Fruit fly (Drosophila melanogaster): ENCODE measurements around the gene CG7990.

CG7990 gene

DNA sequence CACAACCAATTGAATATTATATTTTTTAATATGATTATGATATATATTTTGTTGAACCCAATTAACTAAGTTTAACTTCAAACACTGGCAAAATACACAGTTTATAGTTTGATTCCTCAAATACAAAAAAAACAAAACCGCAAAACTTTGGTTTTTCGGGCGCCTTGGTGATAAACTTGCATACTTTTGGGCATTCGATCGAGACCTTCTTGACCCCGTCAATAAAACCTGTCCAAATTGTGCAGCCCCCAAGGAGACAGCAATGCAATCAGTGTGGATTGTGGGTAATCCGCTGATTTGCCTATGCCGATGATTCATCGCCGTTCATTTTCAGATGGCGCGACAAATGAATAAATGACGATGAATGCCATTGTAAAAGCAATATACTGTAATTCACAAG lies 44.3 kb downstream of the CG7990 start:
- TF ChIP-seq foxo (GFP tag; optimal IDR thresholded peaks at IDR 0.05) (no peak), Rel (GFP tag; optimal IDR thresholded peaks at IDR 0.05) (no peak), Rel (tag; optimal IDR thresholded peaks at IDR 0.05) (peak; percentile 25), Hr78 (GFP tag; optimal IDR thresholded peaks at IDR 0.05) (no peak)

DNA sequence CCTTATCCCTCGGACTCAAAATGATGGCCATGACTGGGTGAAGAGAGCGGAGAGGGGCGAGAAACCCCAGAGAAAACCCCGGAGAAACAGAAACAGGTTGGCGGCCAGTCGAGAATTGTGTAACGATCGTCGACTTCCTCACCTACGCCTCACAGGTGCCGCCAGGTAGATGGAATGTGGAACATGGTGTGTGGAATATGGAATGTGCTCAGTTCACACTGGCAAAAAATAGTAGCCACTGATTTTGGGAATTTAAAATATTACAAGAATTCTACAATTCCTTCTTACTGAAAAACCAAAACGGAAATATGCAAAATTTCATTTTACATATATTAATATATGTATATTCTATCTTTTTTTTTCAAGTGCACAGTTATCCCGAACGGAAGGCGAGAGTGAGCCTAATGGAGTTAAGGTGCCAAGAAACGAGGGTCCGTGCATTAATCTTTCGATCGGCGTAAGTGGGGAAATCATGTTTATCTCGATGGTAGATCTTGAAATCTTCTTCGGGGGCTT lies 45.8 kb downstream of the CG7990 start:
- TF ChIP-seq GATAd (GFP tag; optimal IDR thresholded peaks at IDR 0.05), result no peak
- peak; percentile 83 for TF ChIP-seq brk (GFP tag; optimal IDR thresholded peaks at IDR 0.05)
- no peak for TF ChIP-seq CrebA (GFP tag; optimal IDR thresholded peaks at IDR 0.05; ENCODE audit: borderline replicate concordance)
- TF ChIP-seq lola (GFP tag; optimal IDR thresholded peaks at IDR 0.05), result no peak
- peak; percentile 88 for TF ChIP-seq h (GFP tag; optimal IDR thresholded peaks at IDR 0.05)
- TF ChIP-seq sv (GFP tag; optimal IDR thresholded peaks at IDR 0.05), result peak; percentile 61
- TF ChIP-seq tai (GFP tag; optimal IDR thresholded peaks at IDR 0.05), result no peak
- TF ChIP-seq rgr (GFP tag; optimal IDR thresholded peaks at IDR 0.05), result peak; percentile 89
- no peak for TF ChIP-seq Hr78 (GFP tag; optimal IDR thresholded peaks at IDR 0.05)
- TF ChIP-seq Vsx2 (GFP tag; optimal IDR thresholded peaks at IDR 0.05; ENCODE audit: partially characterized antibody), result peak; percentile 63
- TF ChIP-seq N (GFP tag; optimal IDR thresholded peaks at IDR 0.05), result no peak
- TF ChIP-seq fru (GFP tag; optimal IDR thresholded peaks at IDR 0.05), result peak; percentile 89
- TF ChIP-seq foxo (GFP tag; optimal IDR thresholded peaks at IDR 0.05), result peak in 1 of 2 experiments; percentile 89
- peak; percentile 91 for TF ChIP-seq Sp1 (GFP tag; optimal IDR thresholded peaks at IDR 0.05)
- TF ChIP-seq CG9705 (GFP tag; optimal IDR thresholded peaks at IDR 0.05), result peak; percentile 79
- peak; percentile 90 for TF ChIP-seq HLH106 (tag; optimal IDR thresholded peaks at IDR 0.05)
- no peak for TF ChIP-seq Abd-B (GFP tag; optimal IDR thresholded peaks at IDR 0.05)
- peak; percentile 56 for TF ChIP-seq Rel (GFP tag; optimal IDR thresholded peaks at IDR 0.05)
- peak; percentile 89 for TF ChIP-seq Rel (tag; optimal IDR thresholded peaks at IDR 0.05)
- peak; percentile 61 for TF ChIP-seq Dif (GFP tag; optimal IDR thresholded peaks at IDR 0.05; ENCODE audit: partially characterized antibody)
- no peak for TF ChIP-seq Mio (GFP tag; optimal IDR thresholded peaks at IDR 0.05)
- TF ChIP-seq sage (GFP tag; optimal IDR thresholded peaks at IDR 0.05), result peak; percentile 77
- TF ChIP-seq woc (GFP tag; optimal IDR thresholded peaks at IDR 0.05), result peak; percentile 33
- no peak for TF ChIP-seq usp (GFP tag; optimal IDR thresholded peaks at IDR 0.05)
- no peak for TF ChIP-seq Myc (optimal IDR thresholded peaks at IDR 0.05)
- peak; percentile 31 for TF ChIP-seq Jra (GFP tag; optimal IDR thresholded peaks at IDR 0.05)
- TF ChIP-seq dmrt93B (GFP tag; optimal IDR thresholded peaks at IDR 0.05), result peak; percentile 75
- no peak for TF ChIP-seq pan (optimal IDR thresholded peaks at IDR 0.05)
- peak; percentile 16 to 30 for TF ChIP-seq dl (GFP tag; optimal IDR thresholded peaks at IDR 0.05; ENCODE audit: insufficient read depth in 1 of 2, partially characterized antibody in 2 of 2)
- peak; percentile 80 for TF ChIP-seq Hnf4 (GFP tag; optimal IDR thresholded peaks at IDR 0.05)
- TF ChIP-seq OdsH (GFP tag; optimal IDR thresholded peaks at IDR 0.05), result peak; percentile 85
- TF ChIP-seq Dfd (GFP tag; optimal IDR thresholded peaks at IDR 0.05), result no peak
- no peak for TF ChIP-seq Hr83 (GFP tag; optimal IDR thresholded peaks at IDR 0.05; ENCODE audit: poor library complexity, severe bottlenecking)
- TF ChIP-seq br (GFP tag; optimal IDR thresholded peaks at IDR 0.05), result peak; percentile 75
- peak; percentile 85 for TF ChIP-seq psq (GFP tag; optimal IDR thresholded peaks at IDR 0.05)
- TF ChIP-seq CG32264 (GFP tag; optimal IDR thresholded peaks at IDR 0.05), result no peak
- TF ChIP-seq jim (GFP tag; optimal IDR thresholded peaks at IDR 0.05), result no peak
- TF ChIP-seq dsf (GFP tag; optimal IDR thresholded peaks at IDR 0.05; ENCODE audit: borderline replicate concordance), result peak; percentile 27
- peak; percentile 79 for TF ChIP-seq ey (GFP tag; optimal IDR thresholded peaks at IDR 0.05)

DNA sequence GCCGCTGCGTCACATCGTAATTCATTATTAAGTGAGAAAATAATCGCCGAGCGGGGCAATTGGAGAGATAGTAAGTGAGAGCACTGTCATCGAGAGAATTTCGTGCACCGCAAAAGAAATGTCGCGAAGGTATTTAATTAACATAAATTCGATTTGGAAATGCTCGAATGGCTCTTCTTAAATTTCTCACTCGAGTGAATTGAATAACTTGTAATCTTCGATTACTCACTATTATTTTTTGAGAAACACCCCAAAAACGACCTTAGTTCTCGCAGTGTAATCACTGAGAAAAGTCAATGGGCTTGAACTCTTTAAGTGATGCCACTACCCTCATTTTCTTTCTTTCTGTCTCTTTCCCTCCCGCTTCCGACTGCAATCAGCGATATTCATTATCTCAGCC lies 46.8 kb downstream of the CG7990 start:
- TF ChIP-seq OdsH (GFP tag; optimal IDR thresholded peaks at IDR 0.05) (peak; percentile 85), CrebA (GFP tag; optimal IDR thresholded peaks at IDR 0.05; ENCODE audit: borderline replicate concordance) (no peak), brk (GFP tag; optimal IDR thresholded peaks at IDR 0.05) (peak; percentile 58), foxo (GFP tag; optimal IDR thresholded peaks at IDR 0.05) (peak; percentile 70 to 89), psq (GFP tag; optimal IDR thresholded peaks at IDR 0.05) (peak; percentile 81), HLH106 (tag; optimal IDR thresholded peaks at IDR 0.05) (peak; percentile 89), dmrt93B (GFP tag; optimal IDR thresholded peaks at IDR 0.05) (peak; percentile 78), N (GFP tag; optimal IDR thresholded peaks at IDR 0.05) (no peak), woc (GFP tag; optimal IDR thresholded peaks at IDR 0.05) (peak; percentile 81), Vsx2 (GFP tag; optimal IDR thresholded peaks at IDR 0.05; ENCODE audit: partially characterized antibody) (no peak), rgr (GFP tag; optimal IDR thresholded peaks at IDR 0.05) (peak; percentile 89), sage (GFP tag; optimal IDR thresholded peaks at IDR 0.05) (peak; percentile 73), fru (GFP tag; optimal IDR thresholded peaks at IDR 0.05) (peak; percentile 92), ey (GFP tag; optimal IDR thresholded peaks at IDR 0.05) (peak; percentile 90), br (GFP tag; optimal IDR thresholded peaks at IDR 0.05) (peak; percentile 92), Hnf4 (GFP tag; optimal IDR thresholded peaks at IDR 0.05) (peak; percentile 83), CG9705 (GFP tag; optimal IDR thresholded peaks at IDR 0.05) (peak; percentile 50), Mio (GFP tag; optimal IDR thresholded peaks at IDR 0.05) (peak; percentile 5), Rel (GFP tag; optimal IDR thresholded peaks at IDR 0.05) (peak; percentile 56), Rel (tag; optimal IDR thresholded peaks at IDR 0.05) (peak; percentile 52), CG32264 (GFP tag; optimal IDR thresholded peaks at IDR 0.05) (peak; percentile 89), Dif (GFP tag; optimal IDR thresholded peaks at IDR 0.05; ENCODE audit: partially characterized antibody) (no peak), Jra (GFP tag; optimal IDR thresholded peaks at IDR 0.05) (peak; percentile 69), Hr78 (GFP tag; optimal IDR thresholded peaks at IDR 0.05) (no peak), h (GFP tag; optimal IDR thresholded peaks at IDR 0.05) (peak; percentile 90), sv (GFP tag; optimal IDR thresholded peaks at IDR 0.05) (peak; percentile 73), Sp1 (GFP tag; optimal IDR thresholded peaks at IDR 0.05) (peak; percentile 86), jim (GFP tag; optimal IDR thresholded peaks at IDR 0.05) (no peak), pan (optimal IDR thresholded peaks at IDR 0.05) (no peak), tai (GFP tag; optimal IDR thresholded peaks at IDR 0.05) (peak; percentile 57)
